Fruit fly (Drosophila melanogaster): ENCODE data around the gene Ugt35A1.

Gene Ugt35A1

dm6 chr3R:11172460-11173168 is at the start of gene Ugt35A1:
Gene Ugt35A1 (minus strand): TSS chr3R:11172664.
- TF ChIP-seq insv (optimal IDR thresholded peaks at IDR 0.05), result no peak
- no peak for TF ChIP-seq Sin3A (optimal IDR thresholded peaks at IDR 0.05)
- TF ChIP-seq h (optimal IDR thresholded peaks at IDR 0.05), result no peak

DNA sequence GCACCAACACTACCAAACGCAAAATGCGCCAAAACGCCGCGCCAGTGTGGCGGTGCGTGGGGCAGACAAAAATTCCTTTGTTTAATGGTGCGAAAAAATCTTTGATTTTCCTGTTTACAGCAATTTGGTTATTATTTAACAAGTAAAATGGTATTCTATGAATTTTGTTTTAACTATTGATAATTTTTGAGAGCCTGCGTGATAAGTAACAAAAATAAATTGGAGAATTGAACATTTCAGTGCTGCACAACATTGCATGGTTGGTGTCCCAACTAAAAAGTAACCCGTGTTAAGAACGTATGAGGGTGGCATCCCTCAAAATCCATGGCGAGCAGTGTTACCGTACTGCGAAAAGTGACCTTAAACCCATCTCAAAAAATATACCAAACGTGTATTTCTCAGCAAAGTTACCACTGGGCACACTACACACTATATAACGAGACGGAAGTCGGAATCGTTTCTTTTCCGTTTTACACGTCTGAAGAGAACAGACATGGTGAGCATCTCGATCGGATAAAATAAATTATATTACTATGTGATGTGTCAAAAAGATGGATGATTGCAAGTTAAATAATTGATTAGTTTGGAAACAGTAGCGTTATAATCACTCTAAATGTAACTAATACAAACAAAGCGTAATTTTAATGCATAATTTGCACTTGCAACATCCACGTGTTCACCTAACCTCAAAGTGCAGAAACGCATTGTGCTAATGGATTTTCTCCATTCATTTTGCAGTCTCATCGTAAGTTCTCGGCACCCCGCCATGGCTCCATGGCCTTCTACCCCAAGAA is 49.2 kb upstream of the Ugt35A1 start, which contains the start of the genes CG6693 and RpL3:
CG6693 (minus strand) TSS at position 203 of the 794 bp plus-strand sequence.
RpL3 (plus strand) TSS at position 458 of the 794 bp plus-strand sequence.
- no peak for TF ChIP-seq insv (optimal IDR thresholded peaks at IDR 0.05)
- TF ChIP-seq psq (optimal IDR thresholded peaks at IDR 0.05), result no peak
- no peak for TF ChIP-seq h (optimal IDR thresholded peaks at IDR 0.05)
- no peak for TF ChIP-seq ttk (optimal IDR thresholded peaks at IDR 0.05)
- no peak for TF ChIP-seq Sin3A (optimal IDR thresholded peaks at IDR 0.05)
- no peak for TF ChIP-seq Myc (optimal IDR thresholded peaks at IDR 0.05)

DNA sequence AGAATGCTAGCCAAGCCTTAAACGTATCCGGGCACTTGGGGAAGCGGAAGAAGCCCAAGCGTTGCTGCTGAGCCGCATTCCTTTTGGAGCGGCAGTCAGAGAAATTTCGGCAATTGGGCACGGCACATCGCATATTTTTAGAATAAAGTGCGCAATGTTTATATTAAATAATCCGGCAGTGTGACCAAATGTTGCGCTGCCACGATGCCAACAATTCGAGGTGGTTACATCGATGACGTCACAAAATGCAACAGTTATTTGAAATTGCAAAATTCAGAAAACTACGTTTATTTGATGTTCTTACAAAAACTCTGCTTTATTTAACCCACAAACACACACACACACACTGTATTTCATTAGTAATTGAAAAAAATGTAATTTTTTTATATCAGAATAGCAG is 47.4 kb upstream of the Ugt35A1 start, which contains the start of gene CG6689:
CG6689 (minus strand) TSS at position 182 of the 400 bp plus-strand sequence.
- TF ChIP-seq Myc (optimal IDR thresholded peaks at IDR 0.05), result no peak
- TF ChIP-seq h (optimal IDR thresholded peaks at IDR 0.05), result no peak
- TF ChIP-seq Sin3A (optimal IDR thresholded peaks at IDR 0.05), result no peak
- TF ChIP-seq ttk (optimal IDR thresholded peaks at IDR 0.05), result no peak
- TF ChIP-seq insv (optimal IDR thresholded peaks at IDR 0.05), result no peak
- TF ChIP-seq psq (optimal IDR thresholded peaks at IDR 0.05), result no peak

DNA sequence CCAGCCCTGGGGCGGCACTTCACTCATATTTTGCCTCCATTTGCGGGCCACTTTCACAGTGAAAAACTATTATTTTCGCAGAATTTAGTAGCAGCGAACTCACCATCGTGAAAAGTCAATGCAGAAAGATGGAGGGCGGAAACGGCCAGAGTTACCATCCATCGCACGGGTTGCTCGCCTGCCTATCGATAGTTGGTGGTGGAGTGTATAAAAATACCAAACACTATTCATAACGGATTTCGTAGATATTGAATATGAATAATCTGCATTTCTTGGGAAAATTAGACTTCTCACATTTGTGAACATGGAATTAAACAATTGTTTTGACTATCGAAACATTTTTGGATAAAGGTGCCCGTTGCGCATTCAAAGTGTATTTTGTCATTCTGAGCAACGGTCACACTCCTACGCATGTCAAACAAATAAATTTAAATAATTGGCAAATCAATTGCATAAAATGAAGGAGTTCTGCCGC is 43.7 kb upstream of the Ugt35A1 start, which contains the start of the genes RpS25 and CG4820:
RpS25 (minus strand) TSS at position 132 of the 475 bp plus-strand sequence.
CG4820 (plus strand) TSS at position 380 of the 475 bp plus-strand sequence.
- TF ChIP-seq Myc (optimal IDR thresholded peaks at IDR 0.05), result no peak
- no peak for TF ChIP-seq Sin3A (optimal IDR thresholded peaks at IDR 0.05)
- TF ChIP-seq psq (optimal IDR thresholded peaks at IDR 0.05), result no peak
- no peak for TF ChIP-seq insv (optimal IDR thresholded peaks at IDR 0.05)

DNA sequence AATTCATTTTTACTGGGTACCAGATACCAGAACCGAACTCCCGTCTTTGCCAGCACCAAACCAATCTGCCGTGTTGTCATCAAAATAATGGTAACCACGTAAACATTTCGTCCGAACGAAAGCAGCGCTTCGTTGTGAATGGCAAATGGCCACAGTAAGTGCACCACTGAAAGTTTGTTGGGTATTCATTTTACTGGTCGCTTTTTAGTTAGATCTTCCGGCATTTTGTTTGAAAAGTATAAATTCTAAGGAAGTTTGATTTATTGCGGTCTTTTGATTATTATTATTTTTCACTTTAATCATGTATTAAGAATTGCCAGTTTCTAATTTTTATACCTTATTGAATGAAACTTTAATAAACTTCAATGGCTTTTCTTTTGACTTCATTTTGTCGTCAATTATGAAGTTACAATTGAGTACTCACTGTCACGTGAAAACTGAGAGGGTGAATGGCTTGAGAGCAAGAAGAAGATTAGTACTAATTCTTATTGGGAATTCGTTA is 42.0 kb upstream of the Ugt35A1 start, which contains the start of gene ZnT86D:
ZnT86D (minus strand) TSS at position 91 of the 502 bp plus-strand sequence.
- TF ChIP-seq psq (optimal IDR thresholded peaks at IDR 0.05), result no peak
- no peak for TF ChIP-seq h (optimal IDR thresholded peaks at IDR 0.05)
- no peak for TF ChIP-seq ttk (optimal IDR thresholded peaks at IDR 0.05)
- TF ChIP-seq insv (optimal IDR thresholded peaks at IDR 0.05), result no peak
- TF ChIP-seq Sin3A (optimal IDR thresholded peaks at IDR 0.05), result no peak
- no peak for TF ChIP-seq Myc (optimal IDR thresholded peaks at IDR 0.05)

dm6 chr3R:11211291-11212061 is 39.0 kb upstream of the Ugt35A1 start:
- TF ChIP-seq Myc (optimal IDR thresholded peaks at IDR 0.05), result no peak
- TF ChIP-seq insv (optimal IDR thresholded peaks at IDR 0.05), result no peak
- TF ChIP-seq Sin3A (optimal IDR thresholded peaks at IDR 0.05), result no peak
- no peak for TF ChIP-seq h (optimal IDR thresholded peaks at IDR 0.05)
- TF ChIP-seq psq (optimal IDR thresholded peaks at IDR 0.05), result no peak
- no peak for TF ChIP-seq ttk (optimal IDR thresholded peaks at IDR 0.05)

DNA sequence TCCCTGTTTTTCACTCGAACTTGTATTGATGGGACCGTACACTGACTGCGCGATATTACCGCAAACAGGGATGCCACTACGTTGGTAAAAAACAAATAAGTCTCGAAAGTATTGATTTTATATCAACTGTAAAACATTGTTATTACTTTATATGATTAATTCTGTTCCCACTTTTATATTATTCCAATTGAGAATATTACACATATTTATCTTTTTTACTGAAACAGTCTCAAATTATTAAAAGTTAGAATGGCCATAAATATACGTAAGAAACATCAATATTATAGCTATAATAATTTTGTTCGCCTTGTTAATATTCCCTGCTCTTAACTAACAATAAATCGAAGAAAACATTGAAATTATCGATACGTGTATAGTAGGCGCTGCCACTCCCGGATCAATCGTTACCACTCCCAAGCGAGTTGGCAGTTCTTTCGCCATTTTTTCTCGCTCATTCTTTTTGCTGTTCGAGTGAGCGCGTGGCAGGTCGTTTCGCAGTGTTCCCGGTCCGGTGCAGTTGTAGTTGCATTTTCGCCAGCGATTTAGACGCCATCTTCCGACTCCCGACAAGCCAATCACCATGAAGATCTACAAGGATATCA is 37.4 kb upstream of the Ugt35A1 start, which contains the start of the genes SdhC and Tctp:
SdhC (minus strand) TSS at position 49 of the 602 bp plus-strand sequence.
Tctp (plus strand) TSS at position 447 of the 602 bp plus-strand sequence.
- TF ChIP-seq psq (optimal IDR thresholded peaks at IDR 0.05) (no peak), Myc (optimal IDR thresholded peaks at IDR 0.05) (no peak), ttk (optimal IDR thresholded peaks at IDR 0.05) (no peak), h (optimal IDR thresholded peaks at IDR 0.05) (no peak), Sin3A (optimal IDR thresholded peaks at IDR 0.05) (no peak), insv (optimal IDR thresholded peaks at IDR 0.05) (no peak)

- TF ChIP-seq ttk (optimal IDR thresholded peaks at IDR 0.05), result no peak
- TF ChIP-seq Myc (optimal IDR thresholded peaks at IDR 0.05), result no peak
- TF ChIP-seq psq (optimal IDR thresholded peaks at IDR 0.05), result no peak
- no peak for TF ChIP-seq h (optimal IDR thresholded peaks at IDR 0.05)
- TF ChIP-seq Sin3A (optimal IDR thresholded peaks at IDR 0.05), result no peak
- TF ChIP-seq insv (optimal IDR thresholded peaks at IDR 0.05), result no peak
These were observed 36.4 kb upstream of the Ugt35A1 start for dm6 chr3R:11208766-11209331.

DNA sequence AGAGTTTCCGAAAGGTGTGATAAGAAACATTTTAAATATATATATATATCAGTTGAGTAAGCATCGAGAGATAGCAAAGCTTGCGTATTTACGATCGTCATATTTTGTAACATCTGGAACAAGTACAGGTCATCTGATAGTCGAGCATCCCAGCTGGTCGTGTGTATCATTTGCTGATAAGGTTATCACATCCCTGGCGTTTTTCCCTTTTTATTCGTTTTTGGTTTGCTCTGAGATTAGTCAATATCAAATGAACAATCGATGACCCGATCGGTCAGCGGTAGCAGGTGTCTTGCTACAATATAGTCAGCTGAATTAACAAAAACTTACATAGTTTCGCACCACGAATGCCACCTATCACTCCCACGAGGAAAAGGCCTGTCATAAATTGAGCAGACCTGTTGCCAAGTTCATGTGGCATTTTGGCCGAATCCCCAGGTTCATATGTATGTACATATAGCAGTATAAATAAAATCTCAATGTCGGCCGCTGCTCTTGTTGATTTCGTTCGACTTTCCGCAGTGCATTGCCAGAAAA is 28.5 kb upstream of the Ugt35A1 start:
- TF ChIP-seq ttk (optimal IDR thresholded peaks at IDR 0.05) (no peak), psq (optimal IDR thresholded peaks at IDR 0.05) (no peak), Myc (optimal IDR thresholded peaks at IDR 0.05) (no peak), insv (optimal IDR thresholded peaks at IDR 0.05) (no peak), h (optimal IDR thresholded peaks at IDR 0.05) (no peak), Sin3A (optimal IDR thresholded peaks at IDR 0.05) (no peak)
